Worm (Caenorhabditis elegans): Measurements from ENCODE around the gene F14F3.4.

The F14F3.4 gene

DNA sequence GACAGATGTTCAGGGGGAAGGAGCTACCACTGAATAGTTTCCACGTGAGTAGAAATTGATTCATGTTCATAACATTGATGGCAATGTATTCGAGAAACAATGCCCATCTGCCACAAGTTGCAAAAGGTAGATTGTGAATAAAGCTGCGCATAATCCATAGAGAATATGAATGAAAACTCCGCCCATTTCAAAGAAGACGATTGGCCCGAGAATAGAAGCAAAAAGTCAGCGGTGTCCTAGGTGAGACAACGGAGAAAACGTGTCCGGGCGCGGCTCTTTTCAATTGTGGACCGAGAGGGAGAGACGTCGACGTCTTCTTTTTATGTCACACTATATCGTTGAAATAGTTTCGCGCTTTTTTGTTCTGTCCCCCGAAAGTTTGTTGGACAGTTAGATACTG is 21.6 kb downstream of the F14F3.4 start, which contains the start of gene vab-3:
Gene vab-3, plus strand, starts transcription at position 301 of the 400 bp plus-strand sequence.
- TF ChIP-seq pha-4 (tag; optimal IDR thresholded peaks at IDR 0.05) = no peak
- TF ChIP-seq ZK185.1 (tag; optimal IDR thresholded peaks at IDR 0.05; ENCODE audit: poor library complexity, severe bottlenecking) = no peak
- TF ChIP-seq madf-10 (tag; optimal IDR thresholded peaks at IDR 0.05) = no peak
- TF ChIP-seq F57C9.4 (tag; optimal IDR thresholded peaks at IDR 0.05) = no peak
- TF ChIP-seq F49E8.2 (tag; optimal IDR thresholded peaks at IDR 0.05; ENCODE audit: insufficient read depth) = no peak
- TF ChIP-seq ceh-27 (GFP tag; optimal IDR thresholded peaks at IDR 0.05) = no peak
- no peak for TF ChIP-seq B0035.1 (tag; optimal IDR thresholded peaks at IDR 0.05)
- no peak for TF ChIP-seq ztf-28 (GFP tag; IDR thresholded peaks at IDR 0.05)
- no peak for TF ChIP-seq dpff-1 (tag; optimal IDR thresholded peaks at IDR 0.05)
- no peak for TF ChIP-seq F23B12.7 (tag; optimal IDR thresholded peaks at IDR 0.05; ENCODE audit: insufficient read depth)
- no peak for TF ChIP-seq athp-1 (tag; optimal IDR thresholded peaks at IDR 0.05)
- TF ChIP-seq bed-1 (GFP tag; IDR thresholded peaks at IDR 0.05) = no peak
- TF ChIP-seq akir-1 (GFP tag; optimal IDR thresholded peaks at IDR 0.05) = no peak
- TF ChIP-seq B0019.2 (GFP tag; conservative IDR thresholded peaks at IDR 0.05) = no peak
- TF ChIP-seq nfya-1 (tag; optimal IDR thresholded peaks at IDR 0.05; ENCODE audit: borderline replicate concordance, insufficient read depth) = no peak
- TF ChIP-seq Y56A3A.18 (GFP tag; IDR thresholded peaks at IDR 0.05) = no peak
- TF ChIP-seq F22D6.2 (tag; optimal IDR thresholded peaks at IDR 0.05) = no peak
- no peak for TF ChIP-seq somi-1 (GFP tag; optimal IDR thresholded peaks at IDR 0.05)
- no peak for TF ChIP-seq Y95B8A.8 (GFP tag; IDR thresholded peaks at IDR 0.05)

DNA sequence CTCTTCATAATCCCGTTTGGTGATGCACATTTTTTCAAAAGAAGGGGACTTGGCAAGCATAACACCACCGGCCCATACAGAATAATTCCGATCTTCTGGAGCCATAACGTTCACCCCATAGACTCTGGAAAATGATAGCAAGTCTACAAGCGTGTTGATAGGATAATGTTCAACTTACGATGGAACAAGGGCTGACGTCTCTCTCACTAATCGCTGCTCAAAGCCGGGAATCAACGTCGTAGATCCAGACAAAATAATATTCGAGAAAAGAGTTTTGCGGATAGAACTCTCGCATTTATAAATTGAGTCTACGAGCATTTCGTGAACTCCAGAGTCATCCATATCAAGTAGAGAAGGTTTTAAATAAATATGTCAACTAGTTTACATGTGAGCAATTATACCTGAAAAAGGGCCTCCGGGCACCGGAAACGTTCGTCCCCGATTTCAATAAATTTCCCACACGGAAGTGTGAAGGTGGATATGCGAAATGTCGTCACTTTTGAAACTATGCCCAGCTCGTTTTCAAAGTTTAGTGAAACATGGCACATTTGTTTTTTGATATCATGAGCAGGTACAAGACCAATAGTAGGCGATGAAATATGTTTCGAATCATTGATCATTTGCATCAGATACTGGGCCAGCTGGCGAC is 29.2 kb downstream of the F14F3.4 start:
- TF ChIP-seq madf-6 (GFP tag; IDR thresholded peaks at IDR 0.05) (no peak), hsf-1 (GFP tag; IDR thresholded peaks at IDR 0.05) (no peak), chd-7 (tag; optimal IDR thresholded peaks at IDR 0.05) (no peak), ztf-28 (GFP tag; IDR thresholded peaks at IDR 0.05) (no peak), K11D2.4 (GFP tag; IDR thresholded peaks at IDR 0.05) (no peak), rec-8 (tag; optimal IDR thresholded peaks at IDR 0.05) (no peak), him-1 (tag; optimal IDR thresholded peaks at IDR 0.05) (no peak), T07F8.4 (tag; optimal IDR thresholded peaks at IDR 0.05) (no peak), unc-62 (GFP tag; optimal IDR thresholded peaks at IDR 0.05) (no peak), zim-3 (tag; optimal IDR thresholded peaks at IDR 0.05) (no peak), D2030.7 (GFP tag; IDR thresholded peaks at IDR 0.05) (no peak), cebp-2 (GFP tag; IDR thresholded peaks at IDR 0.05) (no peak), aptf-3 (GFP tag; IDR thresholded peaks at IDR 0.05) (no peak), C17E4.6 (GFP tag; IDR thresholded peaks at IDR 0.05) (no peak), F57A8.1 (GFP tag; optimal IDR thresholded peaks at IDR 0.05) (no peak), attf-6 (GFP tag; IDR thresholded peaks at IDR 0.05) (no peak), tbp1 (GFP tag; optimal IDR thresholded peaks at IDR 0.05) (no peak), C06A6.2 (GFP tag; conservative IDR thresholded peaks at IDR 0.05) (no peak), mxl-1 (tag; optimal IDR thresholded peaks at IDR 0.05) (no peak)

DNA sequence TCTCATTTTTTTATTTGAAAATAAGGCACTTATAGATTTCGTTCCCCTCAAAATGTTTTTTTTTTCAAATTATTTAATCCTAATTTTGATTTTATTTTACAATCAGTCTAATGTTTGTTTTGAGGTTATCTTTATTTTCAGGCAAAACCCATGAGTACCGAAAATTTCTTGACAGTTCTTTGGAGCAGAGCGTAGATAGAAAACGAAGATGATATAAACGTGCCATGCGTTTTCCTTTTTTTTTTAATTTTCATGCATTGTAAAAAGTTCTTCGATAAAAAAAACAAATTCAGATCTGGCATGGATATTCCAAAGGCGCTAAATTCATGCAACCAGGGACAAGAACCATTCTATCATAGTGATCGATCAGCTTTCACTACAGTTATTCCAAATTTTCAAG is 30.2 kb downstream of the F14F3.4 start, which contains the start of gene C33D3.5:
Gene C33D3.5, plus strand, starts transcription at position 301 of the 400 bp plus-strand sequence.
- no peak for TF ChIP-seq rpc-1 (optimal IDR thresholded peaks at IDR 0.05)
- TF ChIP-seq rpc-1 (tag; optimal IDR thresholded peaks at IDR 0.05) = no peak
- no peak for TF ChIP-seq cebp-2 (GFP tag; IDR thresholded peaks at IDR 0.05)
- TF ChIP-seq mes-4 (tag; optimal IDR thresholded peaks at IDR 0.05) = no peak
- TF ChIP-seq mcd-1 (GFP tag; IDR thresholded peaks at IDR 0.05) = no peak
- no peak for TF ChIP-seq nhr-80 (tag; optimal IDR thresholded peaks at IDR 0.05)
- no peak for TF ChIP-seq F37B4.10 (GFP tag; IDR thresholded peaks at IDR 0.05)
- no peak for TF ChIP-seq aptf-3 (GFP tag; IDR thresholded peaks at IDR 0.05)
- no peak for TF ChIP-seq ceh-58 (GFP tag; IDR thresholded peaks at IDR 0.05)
- no peak for TF ChIP-seq dox-1 (GFP tag; IDR thresholded peaks at IDR 0.05)
- no peak for TF ChIP-seq die-1 (tag; optimal IDR thresholded peaks at IDR 0.05)
- TF ChIP-seq ceh-79 (tag; optimal IDR thresholded peaks at IDR 0.05) = no peak
- TF ChIP-seq K12H6.12 (tag; optimal IDR thresholded peaks at IDR 0.05) = no peak
- no peak for TF ChIP-seq ceh-27 (GFP tag; optimal IDR thresholded peaks at IDR 0.05)
- TF ChIP-seq ccch-3 (GFP tag; optimal IDR thresholded peaks at IDR 0.05) = no peak

All from whole organism, young adult.